Worm (Caenorhabditis elegans): ENCODE results near the gene Y14H12B.2.

Y14H12B.2 gene

DNA sequence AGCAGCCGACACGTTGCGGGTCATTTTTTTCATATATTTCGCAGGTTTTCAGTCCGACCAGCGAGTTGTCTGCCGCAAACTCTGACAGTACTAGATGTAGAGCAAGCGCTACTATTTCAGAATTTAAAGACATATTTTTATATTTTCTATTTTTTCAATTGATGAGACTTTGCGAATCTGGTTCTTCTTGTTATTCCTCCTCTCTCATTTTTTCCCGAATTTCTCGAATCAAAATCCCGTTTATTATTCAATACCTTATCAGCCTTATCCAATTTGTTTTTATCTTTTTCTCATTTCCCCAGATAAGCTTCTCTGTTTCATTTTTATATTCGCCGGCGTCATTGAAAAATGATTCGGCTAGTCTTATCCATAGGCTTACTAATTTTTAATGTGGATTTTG is 42.4 kb upstream of the Y14H12B.2 start, which contains the start of gene dos-2:
Gene dos-2, plus strand, starts transcription at position 301 of the 400 bp plus-strand sequence.
- no peak for TF ChIP-seq dmd-4 (tag; optimal IDR thresholded peaks at IDR 0.05)
- no peak for TF ChIP-seq zag-1 (tag; optimal IDR thresholded peaks at IDR 0.05)
- no peak for TF ChIP-seq F13H6.1 (tag; optimal IDR thresholded peaks at IDR 0.05)
- TF ChIP-seq skn-1 (tag; optimal IDR thresholded peaks at IDR 0.05): no peak
- TF ChIP-seq gmeb-1 (tag; optimal IDR thresholded peaks at IDR 0.05): no peak
- TF ChIP-seq nhr-6 (tag; optimal IDR thresholded peaks at IDR 0.05): no peak
- no peak for TF ChIP-seq ceh-82 (tag; optimal IDR thresholded peaks at IDR 0.05)
- TF ChIP-seq R02D3.7 (tag; optimal IDR thresholded peaks at IDR 0.05): no peak
- TF ChIP-seq nhr-25 (tag; optimal IDR thresholded peaks at IDR 0.05): no peak
- TF ChIP-seq mab-5 (tag; optimal IDR thresholded peaks at IDR 0.05): no peak
- no peak for TF ChIP-seq snpc-4 (tag; optimal IDR thresholded peaks at IDR 0.05)
- TF ChIP-seq peb-1 (tag; optimal IDR thresholded peaks at IDR 0.05): no peak
- TF ChIP-seq unc-39 (tag; optimal IDR thresholded peaks at IDR 0.05): no peak
- TF ChIP-seq ztf-4 (tag; optimal IDR thresholded peaks at IDR 0.05): no peak
- TF ChIP-seq C34F6.9 (tag; optimal IDR thresholded peaks at IDR 0.05): no peak
- no peak for TF ChIP-seq elt-3 (tag; optimal IDR thresholded peaks at IDR 0.05)
- TF ChIP-seq mdl-1 (tag; optimal IDR thresholded peaks at IDR 0.05): no peak
- no peak for TF ChIP-seq fos-1 (tag; optimal IDR thresholded peaks at IDR 0.05)

DNA sequence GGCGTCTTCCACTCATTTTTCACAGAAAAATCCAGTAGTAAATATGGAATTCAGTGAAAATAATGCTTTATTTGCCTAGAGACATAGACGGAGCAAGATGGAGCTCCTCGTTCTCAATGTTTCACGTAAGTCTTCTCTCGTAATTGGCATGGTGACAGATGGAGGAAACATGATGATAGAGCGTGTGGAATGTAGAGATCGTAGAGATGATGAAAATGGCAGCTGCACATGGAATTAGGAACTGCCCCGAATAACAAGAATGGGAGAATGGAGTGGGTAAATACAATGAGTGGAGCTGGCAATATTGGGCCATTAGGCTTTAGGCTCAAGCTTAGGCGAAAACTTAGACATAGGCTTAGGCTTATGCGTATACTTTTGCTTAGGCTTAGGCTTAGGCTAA is 41.4 kb upstream of the Y14H12B.2 start, which contains the start of gene cank-26:
Gene cank-26, minus strand, starts transcription at position 113 of the 400 bp plus-strand sequence.
- no peak for TF ChIP-seq blmp-1 (tag; optimal IDR thresholded peaks at IDR 0.05; ENCODE audit: insufficient read depth)

DNA sequence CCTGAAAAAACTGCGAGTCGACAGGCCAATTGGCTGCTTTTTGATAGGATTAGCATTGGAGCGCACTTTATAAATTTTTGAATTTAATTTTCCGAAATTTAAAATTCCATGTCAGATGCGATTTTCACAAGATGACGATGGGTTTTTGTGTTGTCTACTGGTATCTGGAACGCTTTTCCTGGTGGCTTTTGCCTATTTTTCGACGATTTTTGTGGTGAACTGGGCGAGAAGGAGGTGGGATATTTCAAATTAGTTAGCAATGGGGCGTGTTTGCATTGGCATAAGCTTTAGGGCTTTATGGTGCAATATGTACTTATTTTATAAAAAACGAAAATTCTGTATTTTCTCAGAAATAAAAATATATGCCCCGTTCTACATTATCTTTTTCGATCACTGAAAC is 38.6 kb upstream of the Y14H12B.2 start, which contains the start of gene K10G6.9:
Gene K10G6.9, plus strand, starts transcription at position 110 of the 400 bp plus-strand sequence.
- no peak for TF ChIP-seq ceh-16 (tag; optimal IDR thresholded peaks at IDR 0.05)
- peak; percentile 62 for TF ChIP-seq ama-1 (optimal IDR thresholded peaks at IDR 0.05)

DNA sequence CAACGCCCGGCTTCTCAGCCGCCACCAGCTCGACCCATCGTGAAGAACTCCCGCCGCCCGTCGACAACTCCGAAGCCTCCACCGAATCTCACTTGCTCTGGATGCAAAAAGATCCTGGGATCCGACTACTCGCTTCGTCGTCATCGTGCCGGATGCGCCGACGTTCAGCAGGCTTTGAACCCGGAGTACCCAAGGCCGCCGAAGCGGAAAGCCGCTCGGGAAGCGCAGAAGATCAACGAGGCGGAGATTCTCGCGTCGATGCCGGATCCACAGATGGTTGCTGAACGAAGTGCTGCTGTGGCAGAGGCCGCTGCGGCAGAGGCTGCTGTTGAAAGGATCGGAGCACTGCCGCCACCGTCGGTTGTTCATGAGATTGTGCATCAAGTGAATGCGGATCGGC is 35.3 kb upstream of the Y14H12B.2 start:
- TF ChIP-seq ztf-1 (GFP tag; conservative IDR thresholded peaks at IDR 0.05) (no peak), elt-1 (tag; optimal IDR thresholded peaks at IDR 0.05) (no peak), ztf-4 (tag; optimal IDR thresholded peaks at IDR 0.05) (no peak), lin-13 (GFP tag; optimal IDR thresholded peaks at IDR 0.05) (no peak), blmp-1 (tag; optimal IDR thresholded peaks at IDR 0.05; ENCODE audit: insufficient read depth) (no peak)

DNA sequence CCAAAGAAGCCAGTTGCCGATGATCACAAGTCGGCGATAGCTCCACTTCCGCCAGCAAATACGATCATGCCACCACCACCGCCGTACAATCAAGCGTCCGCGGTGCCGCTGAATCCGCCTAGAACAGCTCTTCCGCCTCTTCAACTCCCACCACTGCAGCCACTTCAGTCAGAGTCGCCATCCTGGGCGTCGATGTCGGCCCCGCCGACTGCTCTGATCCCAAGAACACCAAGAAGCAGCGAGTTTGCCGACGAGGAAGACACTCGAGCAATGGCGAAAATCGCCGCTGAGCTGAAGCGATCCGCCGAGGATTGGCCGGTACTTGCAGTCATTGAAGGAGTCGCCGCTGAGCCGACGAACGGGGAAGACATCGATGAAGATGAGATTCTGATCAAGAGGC is 34.5 kb upstream of the Y14H12B.2 start:
- TF ChIP-seq lin-13 (GFP tag; optimal IDR thresholded peaks at IDR 0.05) (no peak), crh-2 (tag; optimal IDR thresholded peaks at IDR 0.05) (no peak), unc-62 (GFP tag; optimal IDR thresholded peaks at IDR 0.05) (no peak), Y55F3AM.14 (GFP tag; optimal IDR thresholded peaks at IDR 0.05) (no peak), lsy-2 (tag; optimal IDR thresholded peaks at IDR 0.05) (no peak), aly-2 (tag; optimal IDR thresholded peaks at IDR 0.05) (no peak), ztf-1 (GFP tag; conservative IDR thresholded peaks at IDR 0.05) (no peak), elt-1 (tag; optimal IDR thresholded peaks at IDR 0.05) (no peak), F13H6.1 (tag; optimal IDR thresholded peaks at IDR 0.05) (no peak), unc-39 (tag; optimal IDR thresholded peaks at IDR 0.05) (no peak), elt-3 (tag; optimal IDR thresholded peaks at IDR 0.05) (no peak)

DNA sequence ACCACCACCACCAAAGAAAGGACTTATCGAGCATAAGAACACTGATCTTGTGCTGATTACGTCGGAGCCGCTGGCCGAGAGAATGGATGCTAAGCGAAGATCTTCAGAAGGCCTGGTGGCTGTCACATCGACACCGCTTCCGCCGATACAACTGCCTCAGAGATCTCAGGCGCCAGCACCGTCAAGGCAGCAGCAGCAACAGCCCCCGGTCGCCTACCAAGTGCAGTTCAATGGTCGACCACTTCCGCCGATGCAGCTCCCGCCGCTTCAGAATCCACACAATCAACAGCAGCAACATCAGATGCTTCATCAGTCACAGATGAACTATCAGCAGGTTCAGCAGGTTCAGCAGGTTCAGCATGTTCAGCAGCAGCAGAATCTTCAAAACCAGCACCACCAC is 33.5 kb upstream of the Y14H12B.2 start:
- no peak for TF ChIP-seq F13H6.1 (tag; optimal IDR thresholded peaks at IDR 0.05)
- TF ChIP-seq mbf-1 (tag; optimal IDR thresholded peaks at IDR 0.05): no peak
- no peak for TF ChIP-seq elt-3 (tag; optimal IDR thresholded peaks at IDR 0.05)
- TF ChIP-seq nhr-77 (tag; optimal IDR thresholded peaks at IDR 0.05): no peak
- no peak for TF ChIP-seq ZK546.5 (tag; optimal IDR thresholded peaks at IDR 0.05)
- TF ChIP-seq blmp-1 (tag; optimal IDR thresholded peaks at IDR 0.05; ENCODE audit: insufficient read depth): no peak
